Fruit fly (Drosophila melanogaster) whole organism, prepupa: ENCODE data around the gene CG9674.

Source experiments
- Blimp-1 ChIP-seq: fragments of 200-800 bp; sonication (Bioruptor generic); optimal IDR thresholded peaks from 3 replicates; lab custom pipeline; 2017; ENCODE audit warnings: missing biosample characterization, missing genetic modification characterization, mild to moderate bottlenecking, moderate library complexity, missing genetic modification reagents
- CG10631 ChIP-seq: fragments of 200-800 bp; sonication (Bioruptor generic); optimal IDR thresholded peaks from 2 replicates; lab custom pipeline; 2016; ENCODE audit warnings: missing biosample characterization, missing genetic modification characterization
- CG11762 ChIP-seq: fragments of 200-800 bp; sonication (Bioruptor generic); optimal IDR thresholded peaks from 3 replicates; lab custom pipeline; 2016; ENCODE audit warnings: missing biosample characterization, missing genetic modification characterization; ENCODE audit not compliant: insufficient read depth
- CG4318 ChIP-seq: fragments of 200-800 bp; sonication (Bioruptor generic); optimal IDR thresholded peaks from 3 replicates; lab custom pipeline; 2017; ENCODE audit warnings: missing biosample characterization, mild to moderate bottlenecking, missing genetic modification characterization
- Gug ChIP-seq: fragments of 200-800 bp; sonication (Bioruptor generic); IDR thresholded peaks from 2 replicates; pipeline ENCODE4 v1.3.6; 2022; ENCODE audit warnings: missing biosample characterization, missing genetic modification characterization
- Hr38 ChIP-seq: sonication (Bioruptor generic); optimal IDR thresholded peaks from 2 replicates; lab custom pipeline; 2016; ENCODE audit warnings: missing biosample characterization, missing genetic modification characterization
- Hr39 ChIP-seq: fragments of 200-800 bp; sonication (Bioruptor generic); optimal IDR thresholded peaks from 2 replicates; lab custom pipeline; 2016; ENCODE audit warnings: missing biosample characterization, missing genetic modification characterization
- Hr4 ChIP-seq: fragments of 200-800 bp; sonication (Bioruptor generic); optimal IDR thresholded peaks from 3 replicates; lab custom pipeline; 2016; ENCODE audit warnings: missing biosample characterization, missing genetic modification characterization
- dsx ChIP-seq: fragments of 200-800 bp; optimal IDR thresholded peaks from 3 replicates; lab custom pipeline; 2019; ENCODE audit warnings: missing biosample characterization, mild to moderate bottlenecking, missing genetic modification characterization, moderate library complexity; ENCODE audit not compliant: poor library complexity, severe bottlenecking
- eg ChIP-seq: fragments of 200-800 bp; sonication (Bioruptor generic); IDR thresholded peaks from 3 replicates; pipeline ENCODE4 v1.3.6; 2022; ENCODE audit warnings: missing biosample characterization, missing genetic modification characterization
- esn ChIP-seq: fragments of 200-800 bp; sonication (Bioruptor generic); optimal IDR thresholded peaks from 2 replicates; lab custom pipeline; 2016; ENCODE audit warnings: missing biosample characterization, mild to moderate bottlenecking, missing genetic modification characterization, moderate library complexity
- pdm3 ChIP-seq: fragments of 200-800 bp; sonication (Bioruptor generic); optimal IDR thresholded peaks from 3 replicates; lab custom pipeline; 2016; ENCODE audit warnings: missing biosample characterization, missing genetic modification characterization

DNA sequence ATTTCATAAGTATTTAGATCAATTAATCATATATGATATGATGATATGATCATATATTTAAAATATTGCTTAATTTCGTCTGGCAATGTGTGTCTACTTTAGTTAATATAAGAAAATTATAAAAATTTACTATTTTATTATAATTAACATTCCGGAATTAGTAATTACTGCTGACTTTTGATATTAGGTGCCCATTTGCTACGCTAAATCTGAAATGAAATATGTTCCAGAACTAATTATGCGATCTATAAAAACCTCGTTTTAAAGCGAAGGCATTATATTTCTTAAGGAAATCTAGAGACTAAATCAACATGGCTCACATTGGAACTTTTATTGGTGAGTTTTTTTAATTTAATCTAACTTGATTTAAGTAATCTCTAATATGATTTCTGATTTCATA, 52.3 kb downstream of the CG9674 start, which contains the start of gene CG42852:
- TF ChIP-seq pdm3 (no peak), Gug (GFP tag; lab: Robert Waterston, UW) (no peak), dsx (GFP tag; lab: Kevin White, UChicago) (no peak), Hr39 (GFP tag; lab: Kevin White, UChicago) (no peak), CG10631 (GFP tag; lab: Kevin White, UChicago) (no peak), esn (GFP tag; lab: Kevin White, UChicago) (no peak), CG4318 (GFP tag; lab: Kevin White, UChicago) (no peak), CG11762 (GFP tag; lab: Kevin White, UChicago) (no peak), eg (GFP tag; lab: Robert Waterston, UW) (no peak), Hr38 (GFP tag; lab: Kevin White, UChicago) (no peak), Hr4 (GFP tag; lab: Kevin White, UChicago) (no peak), Blimp-1 (no peak)
